Fruit fly (Drosophila melanogaster) whole organism, embryonic: ENCODE data around the gene Alms1a.

Source experiments
- Ada2b ChIP-seq: fragments of 200-800 bp; sonication (Bioruptor generic); IDR thresholded peaks from 2 replicates; pipeline ENCODE4 v1.3.6; 2022; ENCODE audit warnings: missing biosample characterization, missing genetic modification characterization
- CG11695 ChIP-seq: fragments of 200-800 bp; sonication (Bioruptor generic); IDR thresholded peaks from 3 replicates; pipeline ENCODE4 v1.3.6; 2022; ENCODE audit warnings: missing biosample characterization, missing genetic modification characterization
- CG12942 ChIP-seq: fragments of 200-800 bp; sonication (Bioruptor generic); optimal IDR thresholded peaks from 3 replicates; lab custom pipeline; 2016; ENCODE audit warnings: missing biosample characterization, missing genetic modification characterization
- CG18476 ChIP-seq: fragments of 200-800 bp; sonication (Bioruptor generic); optimal IDR thresholded peaks from 2 replicates; lab custom pipeline; 2016; ENCODE audit warnings: missing biosample characterization, mild to moderate bottlenecking, missing genetic modification characterization
- CG2199 ChIP-seq: fragments of 200-800 bp; sonication (Bioruptor generic); IDR thresholded peaks from 3 replicates; pipeline ENCODE4 v1.3.6; 2022; ENCODE audit warnings: missing biosample characterization, missing genetic modification characterization
- CG2202 ChIP-seq: fragments of 200-800 bp; sonication (Bioruptor generic); optimal IDR thresholded peaks from 2 replicates; lab custom pipeline; 2018; ENCODE audit warnings: missing biosample characterization, mild to moderate bottlenecking, missing genetic modification characterization
- CG4424 ChIP-seq: fragments of 200-800 bp; sonication (Bioruptor generic); optimal IDR thresholded peaks from 3 replicates; lab custom pipeline; 2016; ENCODE audit warnings: missing biosample characterization, missing genetic modification characterization
- CG4730 ChIP-seq: fragments of 200-800 bp; sonication (Bioruptor generic); IDR thresholded peaks from 2 replicates; pipeline ENCODE4 v1.3.6; 2022; ENCODE audit warnings: missing biosample characterization, missing genetic modification characterization
- CoRest ChIP-seq: fragments of 200-800 bp; sonication (Bioruptor generic); optimal IDR thresholded peaks from 3 replicates; lab custom pipeline; 2018; ENCODE audit warnings: missing biosample characterization, mild to moderate bottlenecking, missing genetic modification characterization, moderate library complexity
- D ChIP-seq, 2 experiments: fragments of 200-800 bp in 1 of 2; fragments of >200 bp in 1 of 2; sonication (Bioruptor generic) in 1 of 2; optimal IDR thresholded peaks; 2 replicates in 1 of 2; 3 replicates in 1 of 2; lab custom pipeline; 2017; ENCODE audit warnings: mild to moderate bottlenecking in 1 of 2, missing biosample characterization in 1 of 2, missing genetic modification characterization in 1 of 2, missing genetic modification reagents in 1 of 2
- Gsc ChIP-seq: fragments of 200-800 bp; sonication (Bioruptor generic); IDR thresholded peaks from 2 replicates; pipeline ENCODE4 v1.3.6; 2022; ENCODE audit warnings: missing biosample characterization, missing genetic modification characterization
- Med ChIP-seq: fragments of 200-800 bp; sonication (Bioruptor generic); peaks from one replicate; lab custom pipeline; 2016; ENCODE audit warnings: missing biosample characterization, missing genetic modification characterization, mild to moderate bottlenecking, inconsistent platforms, moderate library complexity
- Myb ChIP-seq: fragments of 200-800 bp; sonication (Bioruptor generic); optimal IDR thresholded peaks from 2 replicates; lab custom pipeline; 2016; ENCODE audit warnings: missing biosample characterization, missing genetic modification characterization
- Neu2 ChIP-seq: fragments of 200-800 bp; sonication (Bioruptor generic); optimal IDR thresholded peaks from 3 replicates; lab custom pipeline; 2016; ENCODE audit warnings: missing biosample characterization, missing genetic modification characterization, borderline replicate concordance
- Stat92E ChIP-seq, 3 experiments: fragments of >200 bp in 2 of 3; fragments of 200-800 bp in 1 of 3; sonication (Bioruptor generic) in 1 of 3; optimal IDR thresholded peaks; 2 replicates each; lab custom pipeline; 2017 to 2019; ENCODE audit warnings: missing biosample characterization in 3 of 3, missing genetic modification characterization in 3 of 3, mild to moderate bottlenecking in 1 of 3, moderate library complexity in 1 of 3
- TFAM ChIP-seq: fragments of 200-800 bp; sonication (Bioruptor generic); optimal IDR thresholded peaks from 2 replicates; lab custom pipeline; 2017; ENCODE audit warnings: missing biosample characterization, missing genetic modification characterization, inconsistent platforms
- Trl ChIP-seq, 3 experiments: fragments of >200 bp in 2 of 3; fragments of 200-800 bp in 1 of 3; sonication (Bioruptor generic) in 1 of 3; optimal IDR thresholded peaks; 2 replicates in 1 of 3; 3 replicates in 2 of 3; lab custom pipeline; 2016 to 2017; ENCODE audit warnings: missing biosample characterization in 1 of 3, missing genetic modification characterization in 1 of 3
- chm ChIP-seq: fragments of 200-800 bp; sonication (Bioruptor generic); IDR thresholded peaks from 2 replicates; pipeline ENCODE4 v1.3.6; 2022; ENCODE audit warnings: missing biosample characterization, missing genetic modification characterization
- croc ChIP-seq: fragments of 200-800 bp; sonication (Bioruptor generic); conservative IDR thresholded peaks from 3 replicates; pipeline ENCODE4 v1.3.6; 2022; ENCODE audit warnings: missing biosample characterization, missing genetic modification characterization
- dan ChIP-seq: fragments of 200-800 bp; sonication (Bioruptor generic); IDR thresholded peaks from 2 replicates; pipeline ENCODE4 v1.3.6; 2022; ENCODE audit warnings: missing biosample characterization, missing genetic modification characterization
- kah ChIP-seq: fragments of 200-800 bp; sonication (Bioruptor generic); optimal IDR thresholded peaks from 2 replicates; lab custom pipeline; 2018; ENCODE audit warnings: missing biosample characterization, mild to moderate bottlenecking, missing genetic modification characterization
- lilli ChIP-seq: fragments of 200-800 bp; sonication (Bioruptor generic); optimal IDR thresholded peaks from 3 replicates; lab custom pipeline; 2016; ENCODE audit warnings: missing biosample characterization, missing genetic modification characterization
- pnt ChIP-seq: fragments of 200-800 bp; sonication (Bioruptor generic); optimal IDR thresholded peaks from 3 replicates; lab custom pipeline; 2016; ENCODE audit warnings: missing biosample characterization, missing genetic modification characterization
- ranshi ChIP-seq: fragments of 200-800 bp; sonication (Bioruptor generic); IDR thresholded peaks from 2 replicates; pipeline ENCODE4 v1.3.6; 2022; ENCODE audit warnings: missing biosample characterization, missing genetic modification characterization
- tio ChIP-seq: fragments of 200-800 bp; sonication (Bioruptor generic); optimal IDR thresholded peaks from 2 replicates; lab custom pipeline; 2017; ENCODE audit warnings: missing biosample characterization, missing genetic modification characterization, inconsistent platforms
- toy ChIP-seq: fragments of 200-800 bp; sonication (Bioruptor generic); IDR thresholded peaks from 2 replicates; pipeline ENCODE4 v1.3.6; 2022; ENCODE audit warnings: missing biosample characterization, missing genetic modification characterization
- ttk ChIP-seq: fragments of 200-800 bp; sonication (Bioruptor generic); IDR thresholded peaks from 2 replicates; pipeline ENCODE4 v2.1.2; 2022; ENCODE audit warnings: missing biosample characterization, missing genetic modification characterization
- wor ChIP-seq: fragments of 200-800 bp; sonication (Bioruptor generic); IDR thresholded peaks from 2 replicates; pipeline ENCODE4 v1.3.6; 2022; ENCODE audit warnings: missing biosample characterization, missing genetic modification characterization

Gene Alms1a

dm6 chrX:4581769-4582168 lies 54.0 kb downstream of the Alms1a start (continued):
- peak; percentile 43 for TF ChIP-seq CoRest (tag; lab: Kevin White, UChicago)
- TF ChIP-seq Neu2 (GFP tag; lab: Kevin White, UChicago): no peak
- TF ChIP-seq Stat92E (GFP tag; optimal IDR thresholded peaks at IDR 0.05; lab: Kevin White, UChicago): peak in 1 of 3 experiments; percentile 3
- peak; percentile 41 for TF ChIP-seq CG2202 (tag; lab: Kevin White, UChicago)
- TF ChIP-seq CG4424: peak; percentile 39
- peak; percentile 10 for TF ChIP-seq tio (GFP tag; lab: Kevin White, UChicago)
- peak; percentile 32; the same call in 1 of the 2 replicates for TF ChIP-seq ttk (GFP tag; lab: Robert Waterston, UW)
- peak; percentile 34; the same call in 1 of the 2 replicates for TF ChIP-seq ranshi (GFP tag; lab: Robert Waterston, UW)
- TF ChIP-seq Gsc (GFP tag; lab: Robert Waterston, UW): no peak
- no peak for TF ChIP-seq TFAM
- no peak for TF ChIP-seq dan
- TF ChIP-seq Myb (GFP tag; lab: Kevin White, UChicago): no peak
- TF ChIP-seq croc (GFP tag; lab: Robert Waterston, UW): peak; percentile 34; the same call in 1 of the 3 replicates
- no peak for TF ChIP-seq D (optimal IDR thresholded peaks at IDR 0.05; lab: Kevin White, UChicago)
- peak; percentile 55 for TF ChIP-seq D (GFP tag; optimal IDR thresholded peaks at IDR 0.05; lab: Kevin White, UChicago)
- 0 out of 2 replicates have a peak, but pooled peaks have one; percentile 8 for TF ChIP-seq chm (GFP tag; lab: Robert Waterston, UW)
- TF ChIP-seq CG12942 (GFP tag; lab: Kevin White, UChicago): no peak
- peak; percentile 40; the same call in 1 of the 2 replicates for TF ChIP-seq CG4730
- TF ChIP-seq toy: no peak
- TF ChIP-seq Med (GFP tag; lab: Kevin White, UChicago): peak; percentile 46
- no peak for TF ChIP-seq CG2199
- 0 out of 2 replicates have a peak, but pooled peaks have one; percentile 19 for TF ChIP-seq Ada2b (GFP tag; lab: Robert Waterston, UW)
- TF ChIP-seq CG11695 (GFP tag; lab: Robert Waterston, UW): 0 out of 3 replicates have a peak, but pooled peaks have one; percentile 30
- 0 out of 2 replicates have a peak, but pooled peaks have one; percentile 20 for TF ChIP-seq wor (GFP tag; lab: Robert Waterston, UW)
- TF ChIP-seq CG18476: peak; percentile 7
- no peak for TF ChIP-seq kah (GFP tag; lab: Kevin White, UChicago)
- TF ChIP-seq Trl (optimal IDR thresholded peaks at IDR 0.05; lab: Kevin White, UChicago): no peak
- peak; percentile 9 for TF ChIP-seq Trl (GFP tag; optimal IDR thresholded peaks at IDR 0.05; lab: Kevin White, UChicago)
- TF ChIP-seq pnt (GFP tag; lab: Kevin White, UChicago): peak; percentile 22
- peak; percentile 18 for TF ChIP-seq lilli
